Worm (Caenorhabditis elegans): ENCODE measurements around the gene his-61.

DNA sequence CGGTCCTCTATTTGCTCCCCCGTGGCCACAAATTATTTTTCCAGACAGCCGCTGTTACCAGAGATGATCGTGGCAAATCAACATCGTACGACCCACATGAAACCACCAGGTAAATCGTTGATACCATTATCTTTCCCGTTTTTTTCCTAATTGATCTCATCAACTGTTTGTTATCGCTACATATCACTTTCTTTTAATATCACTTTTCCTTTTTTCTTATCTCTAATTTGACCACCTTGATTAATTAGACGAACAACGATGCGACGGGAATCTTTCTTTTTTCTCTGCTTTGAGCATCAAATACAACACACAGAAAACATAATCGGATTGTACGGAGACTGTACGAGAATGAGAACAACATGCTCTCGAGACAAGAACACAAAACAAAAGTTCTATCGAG lies 45.8 kb downstream of the his-61 start:
- TF ChIP-seq ceh-13 (GFP tag; optimal IDR thresholded peaks at IDR 0.05) = no peak
- TF ChIP-seq hmbx-1 (tag; optimal IDR thresholded peaks at IDR 0.05) = no peak
- TF ChIP-seq ama-1 (optimal IDR thresholded peaks at IDR 0.05) = no peak
- TF ChIP-seq B0310.2 (tag; optimal IDR thresholded peaks at IDR 0.05) = no peak
- no peak for TF ChIP-seq flt-1 (GFP tag; IDR thresholded peaks at IDR 0.05)

Measured in whole organism, early embryonic.